Worm (Caenorhabditis elegans): Measurements from ENCODE around the gene R05C11.4.
A peak's percentile ranks its signal among the peaks of the same experiment; 100 is the strongest.

Gene R05C11.4

DNA sequence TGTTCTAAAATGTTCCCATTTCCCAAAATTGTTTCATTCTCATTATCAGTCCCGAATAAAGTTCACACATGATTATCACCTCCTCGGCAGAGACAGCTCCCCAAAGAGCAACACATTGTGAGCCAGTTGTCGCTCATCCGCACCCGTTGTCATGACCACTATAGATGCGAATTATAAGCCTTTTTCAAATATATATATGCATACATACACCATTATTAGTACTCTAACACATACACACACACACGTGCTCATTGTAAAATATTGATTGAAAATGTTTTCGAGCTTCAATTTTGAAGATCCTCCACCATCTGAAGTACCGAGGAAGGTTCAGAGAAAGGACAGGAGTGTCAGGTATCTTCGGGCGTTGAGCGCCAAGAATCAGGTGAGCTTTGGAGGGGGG is 14.3 kb upstream of the R05C11.4 start, which contains the start of the genes Y76B12C.9 and cng-2:
Gene Y76B12C.9 (minus strand): TSS at position 101 of the 400 bp plus-strand sequence.
Gene cng-2 (plus strand): TSS at position 218 of the 400 bp plus-strand sequence.
- TF ChIP-seq madf-6 (GFP tag; IDR thresholded peaks at IDR 0.05) (no peak), rec-8 (tag; optimal IDR thresholded peaks at IDR 0.05) (no peak), K11D2.4 (GFP tag; IDR thresholded peaks at IDR 0.05) (no peak), nfya-1 (tag; optimal IDR thresholded peaks at IDR 0.05; ENCODE audit: borderline replicate concordance, insufficient read depth) (no peak), Y56A3A.18 (GFP tag; IDR thresholded peaks at IDR 0.05) (no peak), attf-3 (GFP tag; conservative IDR thresholded peaks at IDR 0.05) (no peak), dox-1 (GFP tag; IDR thresholded peaks at IDR 0.05) (no peak), repo-1 (tag; optimal IDR thresholded peaks at IDR 0.05) (no peak), nhr-27 (tag; optimal IDR thresholded peaks at IDR 0.05) (no peak), somi-1 (GFP tag; optimal IDR thresholded peaks at IDR 0.05) (no peak), D2030.7 (GFP tag; IDR thresholded peaks at IDR 0.05) (no peak), nhr-90 (tag; optimal IDR thresholded peaks at IDR 0.05) (no peak), snpc-4 (GFP tag; optimal IDR thresholded peaks at IDR 0.05) (no peak), snpc-4 (tag; optimal IDR thresholded peaks at IDR 0.05) (no peak), madf-10 (tag; optimal IDR thresholded peaks at IDR 0.05) (no peak), Y53F4B.3 (GFP tag; IDR thresholded peaks at IDR 0.05) (no peak), ztf-25 (GFP tag; IDR thresholded peaks at IDR 0.05) (no peak), efl-1 (GFP tag; optimal IDR thresholded peaks at IDR 0.05) (no peak), sptf-2 (GFP tag; optimal IDR thresholded peaks at IDR 0.05) (no peak), cebp-1 (GFP tag; IDR thresholded peaks at IDR 0.05) (no peak), cebp-1 (tag; optimal IDR thresholded peaks at IDR 0.05) (no peak)

DNA sequence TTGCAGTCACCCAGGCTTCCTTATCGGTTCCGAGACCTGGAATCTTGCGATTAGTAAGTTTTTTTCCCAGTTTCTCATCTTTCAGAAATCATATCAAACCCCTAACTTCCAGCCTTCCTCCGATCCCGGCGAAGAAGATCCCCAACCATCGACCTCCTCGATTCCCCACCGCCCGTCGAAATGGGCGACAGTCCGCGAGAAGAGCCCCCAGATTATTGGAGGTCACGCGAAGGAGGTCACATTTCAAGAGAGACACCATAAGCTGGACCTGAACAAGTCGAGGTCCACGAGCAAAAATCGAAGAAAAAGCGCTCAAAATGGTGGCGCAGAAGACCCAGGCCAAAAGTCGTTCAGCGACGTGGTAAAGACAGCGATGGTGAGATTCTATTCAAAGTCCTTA is 13.8 kb upstream of the R05C11.4 start:
- peak; percentile 56 for TF ChIP-seq zfh-2 (GFP tag; conservative IDR thresholded peaks at IDR 0.05)
- TF ChIP-seq nfya-1 (tag; optimal IDR thresholded peaks at IDR 0.05; ENCODE audit: borderline replicate concordance, insufficient read depth), result no peak
- TF ChIP-seq ztf-3 (GFP tag; optimal IDR thresholded peaks at IDR 0.05), result no peak

DNA sequence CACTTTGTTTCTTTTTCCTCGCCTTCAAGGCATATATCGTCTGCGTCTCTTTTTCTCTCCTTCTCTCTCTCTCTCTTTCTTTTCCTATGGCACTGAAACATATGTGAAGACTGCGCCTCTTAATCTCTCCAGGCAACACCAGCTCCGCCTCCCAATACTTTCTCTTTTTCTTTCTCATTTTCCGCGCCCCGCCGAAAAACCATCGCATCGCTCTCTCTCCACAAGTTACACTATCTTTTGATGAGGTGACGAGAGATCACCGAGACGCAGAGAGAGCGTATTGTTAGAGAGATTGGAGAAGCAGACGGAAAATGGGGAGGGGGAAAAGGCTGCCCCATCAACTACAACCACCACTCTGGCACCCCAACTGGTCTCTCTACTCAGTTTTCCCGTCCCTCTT is 2.5 kb upstream of the R05C11.4 start:
- TF ChIP-seq mxl-1 (tag; optimal IDR thresholded peaks at IDR 0.05) (no peak), nhr-179 (tag; optimal IDR thresholded peaks at IDR 0.05) (no peak), egl-44 (GFP tag; IDR thresholded peaks at IDR 0.05) (no peak), nhr-90 (tag; optimal IDR thresholded peaks at IDR 0.05) (no peak), F49E8.2 (tag; optimal IDR thresholded peaks at IDR 0.05; ENCODE audit: insufficient read depth) (no peak), ekl-4 (GFP tag; IDR thresholded peaks at IDR 0.05) (no peak), fkh-3 (tag; optimal IDR thresholded peaks at IDR 0.05) (no peak), let-526 (GFP tag; IDR thresholded peaks at IDR 0.05) (no peak), C06A6.2 (GFP tag; conservative IDR thresholded peaks at IDR 0.05) (peak; percentile 51; the same call in 1 of the 2 replicates), tbp1 (GFP tag; optimal IDR thresholded peaks at IDR 0.05) (no peak), cebp-2 (GFP tag; IDR thresholded peaks at IDR 0.05) (no peak), ceh-27 (GFP tag; optimal IDR thresholded peaks at IDR 0.05) (peak; percentile 60), xnd-1 (tag; optimal IDR thresholded peaks at IDR 0.05) (no peak), madf-10 (tag; optimal IDR thresholded peaks at IDR 0.05) (peak; percentile 53), ets-4 (GFP tag; optimal IDR thresholded peaks at IDR 0.05) (no peak), zfh-2 (GFP tag; conservative IDR thresholded peaks at IDR 0.05) (peak; percentile 94), F39B2.1 (GFP tag; IDR thresholded peaks at IDR 0.05) (no peak), hmg-1.2 (GFP tag; IDR thresholded peaks at IDR 0.05) (peak; percentile 57; the same call in 1 of the 2 replicates), Y53F4B.3 (GFP tag; IDR thresholded peaks at IDR 0.05) (no peak), tbx-9 (tag; optimal IDR thresholded peaks at IDR 0.05; ENCODE audit: borderline replicate concordance) (no peak), B0336.3 (GFP tag; IDR thresholded peaks at IDR 0.05) (no peak; the same call in 1 of the 2 replicates), pha-4 (tag; optimal IDR thresholded peaks at IDR 0.05) (no peak), T26A5.8 (tag; optimal IDR thresholded peaks at IDR 0.05) (no peak), let-607 (tag; optimal IDR thresholded peaks at IDR 0.05) (no peak), K11D2.4 (GFP tag; IDR thresholded peaks at IDR 0.05) (no peak), ztf-28 (GFP tag; IDR thresholded peaks at IDR 0.05) (no peak), unc-62 (GFP tag; optimal IDR thresholded peaks at IDR 0.05) (no peak), nhr-80 (tag; optimal IDR thresholded peaks at IDR 0.05) (no peak)
